Worm (Caenorhabditis elegans) whole organism, young adult: ENCODE results near the gene F55G11.1.
A peak's percentile ranks its signal among the peaks of the same experiment; 100 is the strongest.

Source experiments
- B0019.2 ChIP-seq: fragments of 200-800 bp; sonication (Bioruptor generic); conservative IDR thresholded peaks from 2 replicates; pipeline ENCODE4 v1.3.6; 2022; ENCODE audit warnings: missing genetic modification reagents, missing genetic modification characterization, missing compliant biosample characterization
- B0336.3 ChIP-seq: fragments of 200-800 bp; sonication (Bioruptor generic); IDR thresholded peaks from 2 replicates; pipeline ENCODE4 v1.3.6; 2022; ENCODE audit warnings: missing genetic modification characterization, missing compliant biosample characterization
- C06A6.2 ChIP-seq: fragments of 200-800 bp; sonication (Bioruptor generic); conservative IDR thresholded peaks from 2 replicates; pipeline ENCODE4 v1.3.6; 2022; ENCODE audit warnings: missing genetic modification characterization, missing compliant biosample characterization
- T07F8.4 ChIP-seq: sonication (generic microtip); optimal IDR thresholded peaks from 2 replicates; lab custom pipeline; 2016; ENCODE audit warnings: mild to moderate bottlenecking, missing genetic modification characterization, moderate library complexity, missing compliant biosample characterization
- athp-1 ChIP-seq: sonication (generic microtip); optimal IDR thresholded peaks from 2 replicates; lab custom pipeline; 2017; ENCODE audit warnings: mild to moderate bottlenecking, missing genetic modification characterization, missing compliant biosample characterization
- bed-2 ChIP-seq: fragments of 200-800 bp; sonication (Bioruptor generic); IDR thresholded peaks from 2 replicates; pipeline ENCODE4 v1.3.6; 2022; ENCODE audit warnings: missing genetic modification reagents, missing genetic modification characterization, missing compliant biosample characterization
- cebp-1 ChIP-seq, 2 experiments: fragments of 200-800 bp in 1 of 2; sonication (Bioruptor generic) in 1 of 2; sonication (generic microtip) in 1 of 2; IDR thresholded peaks in 1 of 2; optimal IDR thresholded peaks in 1 of 2; 2 replicates each; pipeline versions ENCODE4 v1.3.6 to Lab custom; 2017 to 2022; ENCODE audit warnings: missing compliant biosample characterization in 2 of 2, missing genetic modification characterization in 2 of 2, mild to moderate bottlenecking in 1 of 2, missing genetic modification reagents in 1 of 2, moderate library complexity in 1 of 2
- chd-7 ChIP-seq: sonication (generic microtip); optimal IDR thresholded peaks from 2 replicates; lab custom pipeline; 2016; ENCODE audit warnings: mild to moderate bottlenecking, missing genetic modification characterization, moderate library complexity, missing compliant biosample characterization
- egl-44 ChIP-seq: fragments of 200-800 bp; sonication (Bioruptor generic); IDR thresholded peaks from 2 replicates; pipeline ENCODE4 v1.3.6; 2022; ENCODE audit warnings: missing genetic modification reagents, missing genetic modification characterization, missing compliant biosample characterization
- egrh-3 ChIP-seq: fragments of 200-800 bp; sonication (Bioruptor generic); IDR thresholded peaks from 2 replicates; pipeline ENCODE4 v1.3.6; 2022; ENCODE audit warnings: missing genetic modification reagents, missing genetic modification characterization, missing compliant biosample characterization
- gei-17 ChIP-seq: fragments of 200-800 bp; sonication (Bioruptor generic); optimal IDR thresholded peaks from 2 replicates; lab custom pipeline; 2018; ENCODE audit warnings: mild to moderate bottlenecking, missing genetic modification characterization, missing compliant biosample characterization
- lin-35 ChIP-seq, 3 experiments: fragments of 150-350 bp in 2 of 3; sonication (generic microtip) in 1 of 3; optimal IDR thresholded peaks; 2 replicates each; lab custom pipeline; 2014 to 2018; ENCODE audit warnings: missing biosample characterization in 3 of 3, missing genetic modification characterization in 3 of 3, missing genetic modification reagents in 3 of 3
- lin-54 ChIP-seq: fragments of 200-800 bp; sonication (Bioruptor generic); optimal IDR thresholded peaks from 2 replicates; lab custom pipeline; 2018; ENCODE audit warnings: mild to moderate bottlenecking, missing genetic modification characterization, missing compliant biosample characterization
- lir-1 ChIP-seq: fragments of 200-800 bp; sonication (Bioruptor generic); conservative IDR thresholded peaks from 2 replicates; pipeline ENCODE4 v1.3.6; 2022; ENCODE audit warnings: missing genetic modification reagents, missing genetic modification characterization, missing compliant biosample characterization
- madf-6 ChIP-seq: fragments of 200-800 bp; sonication (Bioruptor generic); IDR thresholded peaks from 2 replicates; pipeline ENCODE4 v1.3.6; 2022; ENCODE audit warnings: missing genetic modification reagents, missing genetic modification characterization, missing compliant biosample characterization
- mel-28 ChIP-seq: sonication (generic microtip); optimal IDR thresholded peaks from 2 replicates; lab custom pipeline; 2016; ENCODE audit warnings: borderline replicate concordance, mild to moderate bottlenecking, missing genetic modification characterization, missing compliant biosample characterization
- nfya-2 ChIP-seq: fragments of 200-800 bp; sonication (Bioruptor generic); IDR thresholded peaks from 2 replicates; pipeline ENCODE4 v1.3.6; 2022; ENCODE audit warnings: missing genetic modification reagents, missing genetic modification characterization, missing compliant biosample characterization
- nfyb-1 ChIP-seq: fragments of 200-800 bp; sonication (Bioruptor generic); IDR thresholded peaks from 2 replicates; pipeline ENCODE4 v1.3.6; 2022; ENCODE audit warnings: missing genetic modification reagents, missing genetic modification characterization, missing compliant biosample characterization
- nhr-80 ChIP-seq: sonication (generic microtip); optimal IDR thresholded peaks from 2 replicates; lab custom pipeline; 2016; ENCODE audit warnings: missing genetic modification characterization, missing compliant biosample characterization
- repo-1 ChIP-seq: sonication (generic microtip); optimal IDR thresholded peaks from 2 replicates; lab custom pipeline; 2017; ENCODE audit warnings: mild to moderate bottlenecking, missing genetic modification characterization, missing compliant biosample characterization
- rpc-1 ChIP-seq, 2 experiments: fragments of 150-350 bp in 1 of 2; sonication (generic microtip) in 1 of 2; optimal IDR thresholded peaks; 2 replicates each; lab custom pipeline; 2014 to 2018; ENCODE audit warnings: missing biosample characterization in 1 of 2, missing genetic modification characterization in 1 of 2, missing genetic modification reagents in 1 of 2, missing genotype in 1 of 2
- somi-1 ChIP-seq: fragments of 200-800 bp; sonication (Bioruptor generic); optimal IDR thresholded peaks from 2 replicates; lab custom pipeline; 2018; ENCODE audit warnings: mild to moderate bottlenecking, missing genetic modification characterization, missing compliant biosample characterization
- sptf-2 ChIP-seq: fragments of 200-800 bp; sonication (Bioruptor generic); optimal IDR thresholded peaks from 2 replicates; lab custom pipeline; 2018; ENCODE audit warnings: mild to moderate bottlenecking, missing genetic modification characterization, missing compliant biosample characterization
- tbp1 ChIP-seq: fragments of 200-800 bp; sonication (Bioruptor generic); optimal IDR thresholded peaks from 2 replicates; lab custom pipeline; 2018; ENCODE audit warnings: mild to moderate bottlenecking, missing genetic modification characterization, missing compliant biosample characterization
- xnd-1 ChIP-seq: sonication (generic microtip); optimal IDR thresholded peaks from 2 replicates; lab custom pipeline; 2016; ENCODE audit warnings: missing genotype, missing genetic modification reagents, missing genetic modification characterization, missing compliant biosample characterization
- zim-3 ChIP-seq: sonication (generic microtip); optimal IDR thresholded peaks from 2 replicates; lab custom pipeline; 2017; ENCODE audit warnings: mild to moderate bottlenecking, missing genetic modification characterization, moderate library complexity, missing compliant biosample characterization
- ztf-25 ChIP-seq: fragments of 200-800 bp; sonication (Bioruptor generic); IDR thresholded peaks from 2 replicates; pipeline ENCODE4 v1.3.6; 2022; ENCODE audit warnings: missing genetic modification reagents, missing genetic modification characterization, missing compliant biosample characterization

F55G11.1 gene

DNA sequence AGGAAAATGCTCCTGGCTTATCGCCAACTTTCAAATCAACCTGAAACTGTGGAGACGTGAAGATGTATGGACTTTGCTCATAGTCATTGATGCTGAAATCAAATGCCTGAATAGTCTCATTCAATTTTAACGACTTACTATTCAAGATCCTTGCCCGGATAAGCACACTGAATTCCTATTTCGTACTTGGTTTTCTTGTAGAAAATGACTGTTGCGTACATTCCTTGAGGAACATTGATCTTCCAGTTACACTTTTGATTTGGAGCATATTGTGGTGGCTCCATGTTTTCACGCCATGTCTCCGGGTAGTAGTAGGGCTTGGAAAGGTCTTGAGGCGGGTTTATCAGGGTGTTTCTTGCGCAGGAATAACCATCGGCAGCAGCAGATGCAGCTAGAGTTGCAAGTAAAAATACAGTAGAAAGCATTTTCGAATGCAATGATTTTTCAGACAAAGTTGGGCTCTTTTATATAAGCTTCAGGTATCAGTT, 31.8 kb downstream of the F55G11.1 start, which contains the start of gene irg-6:
Gene irg-6, minus strand, starts transcription at position 438 of the 488 bp plus-strand sequence.
- TF ChIP-seq lin-35 (GFP tag; optimal IDR thresholded peaks at IDR 0.05; lab: Kevin White, UChicago) (no peak), tbp1 (no peak), lin-54 (GFP tag; lab: Kevin White, UChicago) (no peak), sptf-2 (GFP tag; lab: Kevin White, UChicago) (no peak), xnd-1 (tag; lab: Kevin White, UChicago) (no peak), repo-1 (tag; lab: Kevin White, UChicago) (no peak), T07F8.4 (tag; lab: Kevin White, UChicago) (no peak), chd-7 (tag; lab: Kevin White, UChicago) (no peak), rpc-1 (optimal IDR thresholded peaks at IDR 0.05; lab: Kevin White, UChicago) (no peak), rpc-1 (tag; optimal IDR thresholded peaks at IDR 0.05; lab: Kevin White, UChicago) (no peak), athp-1 (tag; lab: Kevin White, UChicago) (no peak), nhr-80 (tag; lab: Kevin White, UChicago) (no peak), bed-2 (GFP tag; lab: Robert Waterston, UW) (no peak), egl-44 (GFP tag; lab: Robert Waterston, UW) (no peak), gei-17 (GFP tag; lab: Kevin White, UChicago) (no peak), mel-28 (no peak)

DNA sequence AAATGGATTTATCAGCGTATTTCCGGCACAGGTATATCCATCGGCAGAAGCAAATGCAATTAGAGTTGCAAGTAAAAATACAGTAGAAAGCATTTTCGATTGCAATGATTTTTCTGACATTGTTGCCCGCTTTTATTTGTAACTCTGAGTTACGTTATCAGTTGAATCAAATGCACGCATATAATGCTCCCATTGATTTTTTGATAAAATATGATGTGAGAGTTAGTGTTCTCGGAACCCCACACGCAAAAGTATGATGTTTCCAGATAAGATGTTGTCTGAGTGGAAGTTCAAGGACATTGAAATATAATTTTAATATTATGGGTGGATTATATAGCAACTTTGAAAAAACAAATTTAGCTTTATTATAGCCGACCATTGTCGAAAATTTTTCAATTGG, 34.4 kb downstream of the F55G11.1 start, which contains the start of gene K08D8.5:
Gene K08D8.5, minus strand, starts transcription at position 140 of the 400 bp plus-strand sequence.
- TF ChIP-seq zim-3 (tag; lab: Kevin White, UChicago) (no peak), nhr-80 (tag; lab: Kevin White, UChicago) (peak; percentile 33)
- TF ChIP-seq, all 124 proteins: peak for 1

DNA sequence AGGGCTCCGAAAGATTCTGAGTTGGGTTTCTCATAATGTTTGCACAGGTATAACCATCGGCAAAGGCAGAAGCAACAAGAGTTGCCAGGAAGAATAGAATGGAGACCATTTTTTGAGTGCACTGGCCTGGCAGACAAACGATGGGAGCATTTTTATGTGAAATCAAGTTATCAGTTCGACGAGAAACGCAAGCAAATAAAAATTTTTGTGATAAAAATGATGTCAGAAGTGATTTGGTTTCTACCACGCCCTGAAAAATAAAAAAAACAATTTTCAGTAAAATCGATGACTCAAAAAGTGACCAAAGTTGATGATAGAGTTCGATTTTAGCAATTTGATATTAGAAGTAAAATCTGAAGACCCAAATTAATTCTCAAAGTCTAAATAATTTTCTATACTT, 36.5 kb downstream of the F55G11.1 start, which contains the start of gene K08D8.4:
Gene K08D8.4, minus strand, starts transcription at position 128 of the 400 bp plus-strand sequence.
- TF ChIP-seq nhr-80 (tag; lab: Kevin White, UChicago), result peak; percentile 74
- TF ChIP-seq chd-7 (tag; lab: Kevin White, UChicago), result no peak
- TF ChIP-seq nfya-2 (GFP tag; lab: Robert Waterston, UW), result no peak
- TF ChIP-seq nfyb-1 (GFP tag; lab: Robert Waterston, UW), result no peak

DNA sequence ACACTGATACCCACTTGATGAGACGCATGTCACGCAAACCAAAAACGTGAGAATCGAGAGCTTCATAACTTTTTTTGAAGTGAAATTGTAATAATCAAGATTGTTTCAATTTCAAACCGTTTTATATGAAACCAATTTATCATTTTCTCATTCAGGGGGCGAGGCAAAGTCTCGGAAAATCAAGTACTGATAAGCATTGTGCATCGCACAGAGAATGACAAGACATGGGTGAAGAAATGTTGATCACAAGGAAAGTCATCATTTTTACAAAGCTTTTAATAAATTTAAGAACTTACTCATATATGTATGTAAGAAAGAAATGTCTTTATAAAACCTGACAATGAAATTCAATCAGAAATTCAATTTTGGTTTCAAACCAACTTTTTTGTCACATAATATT, 39.9 kb downstream of the F55G11.1 start, which contains the start of gene K08D8.3:
Gene K08D8.3, minus strand, starts transcription at position 131 of the 400 bp plus-strand sequence.
- no peak for TF ChIP-seq C06A6.2 (GFP tag; lab: Robert Waterston, UW)
- peak; percentile 75 for TF ChIP-seq nhr-80 (tag; lab: Kevin White, UChicago)

DNA sequence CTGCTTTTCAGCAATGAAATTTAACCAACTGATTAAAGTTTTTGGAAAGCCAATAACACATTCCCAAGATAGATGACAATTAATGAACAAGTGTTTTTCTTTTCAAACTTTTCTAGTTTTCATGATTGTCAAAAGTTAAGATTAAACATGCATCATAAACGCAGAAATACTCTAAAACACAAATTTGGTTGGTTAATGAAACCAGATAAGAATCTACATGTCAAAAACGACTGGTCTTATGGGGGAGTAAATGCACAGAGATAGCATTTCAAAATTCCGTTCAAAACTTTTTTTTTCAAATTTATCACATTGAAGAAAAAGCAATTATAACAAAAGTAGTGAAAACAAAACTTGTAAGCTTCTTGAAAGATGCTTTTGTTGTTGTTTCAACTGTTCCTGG, 42.7 kb downstream of the F55G11.1 start:
- TF ChIP-seq mel-28, result no peak
- no peak for TF ChIP-seq egrh-3 (GFP tag; lab: Robert Waterston, UW)
- TF ChIP-seq ztf-25 (GFP tag; lab: Robert Waterston, UW), result no peak
- peak; percentile 43 for TF ChIP-seq nhr-80 (tag; lab: Kevin White, UChicago)
- TF ChIP-seq B0019.2 (GFP tag; lab: Robert Waterston, UW), result no peak

DNA sequence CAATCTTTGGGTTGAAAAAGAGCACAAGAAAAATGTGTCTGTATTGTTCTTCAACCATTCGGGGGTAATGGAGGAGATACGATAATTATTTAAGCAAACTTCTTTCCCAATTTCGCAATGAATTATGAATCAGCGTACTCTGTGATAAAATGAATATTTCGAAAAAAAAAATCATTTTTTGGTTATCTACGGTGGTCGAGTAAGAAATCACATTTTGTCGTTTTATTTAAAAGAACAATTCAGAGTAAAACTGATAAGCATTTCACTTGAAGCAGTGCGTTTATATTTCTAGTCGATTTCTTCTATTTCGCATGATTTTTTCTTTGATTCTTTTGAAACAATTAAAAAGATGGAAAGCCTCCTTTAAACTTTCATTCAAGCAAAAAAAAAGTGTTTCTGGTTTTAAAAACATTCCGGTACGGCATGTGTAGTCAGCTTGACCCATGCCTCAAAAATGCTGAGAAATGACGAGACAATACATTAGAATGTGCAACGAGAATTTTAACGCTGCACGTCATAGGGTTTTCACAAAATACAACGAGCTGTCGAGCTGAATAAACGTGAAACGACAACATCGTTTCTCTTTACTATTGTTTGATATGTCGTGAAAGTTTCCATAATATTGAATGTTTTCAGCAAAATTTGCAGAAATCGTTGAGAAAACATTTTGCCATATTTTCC, 43.8 kb downstream of the F55G11.1 start, which contains the start of gene K08D8.2:
Gene K08D8.2, plus strand, starts transcription at position 631 of the 681 bp plus-strand sequence.
- TF ChIP-seq B0336.3 (no peak), nhr-80 (tag; lab: Kevin White, UChicago) (peak; percentile 37), lir-1 (GFP tag; lab: Robert Waterston, UW) (no peak), cebp-1 (GFP tag; IDR thresholded peaks at IDR 0.05; lab: Robert Waterston, UW) (0 out of 2 replicates have a peak, but pooled peaks have one; percentile 23), cebp-1 (tag; optimal IDR thresholded peaks at IDR 0.05; lab: Kevin White, UChicago) (peak; percentile 10), somi-1 (GFP tag; lab: Kevin White, UChicago) (no peak), madf-6 (GFP tag; lab: Robert Waterston, UW) (no peak)
